Worm (Caenorhabditis elegans) whole organism, L4 larva: ENCODE data around the gene F27C8.2.

Experiments used
- F49E8.2 ChIP-seq: sonication (generic microtip); optimal IDR thresholded peaks from 2 replicates; lab custom pipeline; 2016; ENCODE audit warnings: missing compliant biosample characterization, mild to moderate bottlenecking, missing genetic modification characterization, borderline replicate concordance
- R02D3.7 ChIP-seq: fragments of 150-350 bp; sonication (generic microtip); optimal IDR thresholded peaks from 3 replicates; lab custom pipeline; 2014; ENCODE audit warnings: missing biosample characterization, missing genetic modification characterization
- T26A8.4 ChIP-seq: fragments of 200-800 bp; sonication (Bioruptor generic); IDR thresholded peaks from 2 replicates; pipeline ENCODE4 v1.3.6; 2022; ENCODE audit warnings: missing genetic modification characterization, missing compliant biosample characterization
- Y75B8A.6 ChIP-seq: fragments of 200-800 bp; sonication (Bioruptor generic); IDR thresholded peaks from 2 replicates; pipeline ENCODE4 v1.3.6; 2022; ENCODE audit warnings: missing genetic modification reagents, missing genetic modification characterization, missing compliant biosample characterization
- ZK546.5 ChIP-seq, 2 experiments: sonication (generic microtip); optimal IDR thresholded peaks; 2 replicates each; lab custom pipeline; 2017; ENCODE audit warnings: missing biosample characterization in 2 of 2, missing genetic modification characterization in 2 of 2
- arid-1 ChIP-seq: fragments of 200-800 bp; sonication (Bioruptor generic); conservative IDR thresholded peaks from 2 replicates; pipeline ENCODE4 v1.3.6; 2022; ENCODE audit warnings: missing genetic modification reagents, missing genetic modification characterization, missing compliant biosample characterization
- ceh-82 ChIP-seq: sonication (generic microtip); optimal IDR thresholded peaks from 2 replicates; lab custom pipeline; 2017; ENCODE audit warnings: missing biosample characterization, missing genetic modification characterization
- ces-1 ChIP-seq: fragments of 150-350 bp; sonication (generic microtip); optimal IDR thresholded peaks from 4 replicates; lab custom pipeline; 2014; ENCODE audit warnings: missing biosample characterization, missing genetic modification reagents, missing genetic modification characterization
- daf-12 ChIP-seq: fragments of 150-350 bp; optimal IDR thresholded peaks from 2 replicates; lab custom pipeline; 2014; ENCODE audit warnings: missing biosample characterization, missing genetic modification reagents, missing genetic modification characterization
- daf-16 ChIP-seq, 3 experiments: sonication (generic microtip); optimal IDR thresholded peaks; 2 replicates each; lab custom pipeline; 2016 to 2017; ENCODE audit warnings: missing genetic modification characterization in 3 of 3, missing genetic modification reagents in 3 of 3, mild to moderate bottlenecking in 2 of 3, missing compliant biosample characterization in 2 of 3, missing biosample characterization in 1 of 3, moderate library complexity in 1 of 3
- dmd-6 ChIP-seq: fragments of 200-800 bp; sonication (Bioruptor generic); IDR thresholded peaks from 2 replicates; pipeline ENCODE4 v1.3.6; 2022; ENCODE audit warnings: missing genetic modification reagents, missing genetic modification characterization, missing compliant biosample characterization
- dmd-8 ChIP-seq: fragments of 200-800 bp; sonication (Bioruptor generic); IDR thresholded peaks from 2 replicates; pipeline ENCODE4 v1.3.6; 2022; ENCODE audit warnings: missing genetic modification characterization, missing compliant biosample characterization
- duxl-1 ChIP-seq: sonication (generic microtip); optimal IDR thresholded peaks from 2 replicates; lab custom pipeline; 2016; ENCODE audit warnings: mild to moderate bottlenecking, missing genetic modification characterization, moderate library complexity, missing compliant biosample characterization; ENCODE audit not compliant: poor library complexity
- dve-1 ChIP-seq: sonication (generic microtip); optimal IDR thresholded peaks from 2 replicates; lab custom pipeline; 2017; ENCODE audit warnings: antibody characterized with exemption, mild to moderate bottlenecking, missing genetic modification characterization, missing compliant biosample characterization; ENCODE audit not compliant: insufficient read depth
- fkh-10 ChIP-seq: fragments of 150-350 bp; optimal IDR thresholded peaks from 2 replicates; lab custom pipeline; 2014; ENCODE audit warnings: missing biosample characterization, missing genetic modification reagents, missing genetic modification characterization
- hlh-11 ChIP-seq: fragments of 200-800 bp; sonication (Bioruptor generic); optimal IDR thresholded peaks from 2 replicates; lab custom pipeline; 2018; ENCODE audit warnings: mild to moderate bottlenecking, missing genetic modification characterization, missing compliant biosample characterization
- lim-7 ChIP-seq: fragments of 200-800 bp; sonication (Bioruptor generic); IDR thresholded peaks from 2 replicates; pipeline ENCODE4 v1.3.6; 2022; ENCODE audit warnings: missing genetic modification characterization, missing compliant biosample characterization
- lin-1 ChIP-seq: fragments of 200-800 bp; sonication (Bioruptor generic); IDR thresholded peaks from 2 replicates; pipeline ENCODE4 v1.3.6; 2022; ENCODE audit warnings: missing genetic modification reagents, missing genetic modification characterization, missing compliant biosample characterization
- lin-13 ChIP-seq: fragments of 150-350 bp; optimal IDR thresholded peaks from 2 replicates; lab custom pipeline; 2014; ENCODE audit warnings: missing biosample characterization, missing genetic modification reagents, missing genetic modification characterization
- lin-29 ChIP-seq: fragments of 200-800 bp; sonication (Bioruptor generic); IDR thresholded peaks from 2 replicates; pipeline ENCODE4 v1.3.6; 2022; ENCODE audit warnings: missing genetic modification reagents, missing genetic modification characterization, missing compliant biosample characterization
- lin-38 ChIP-seq: fragments of 200-800 bp; sonication (Bioruptor generic); IDR thresholded peaks from 2 replicates; pipeline ENCODE4 v1.3.6; 2022; ENCODE audit warnings: missing genetic modification reagents, missing genetic modification characterization, missing compliant biosample characterization
- mdl-1 ChIP-seq, 2 experiments: fragments of 150-350 bp in 1 of 2; sonication (generic microtip) in 1 of 2; optimal IDR thresholded peaks; 2 replicates each; lab custom pipeline; 2014 to 2017; ENCODE audit warnings: missing biosample characterization in 2 of 2, missing genetic modification characterization in 2 of 2
- mdt-29 ChIP-seq: fragments of 200-800 bp; sonication (Bioruptor generic); IDR thresholded peaks from 2 replicates; pipeline ENCODE4 v1.3.6; 2022; ENCODE audit warnings: missing genetic modification reagents, missing genetic modification characterization, missing compliant biosample characterization
- mxl-2 ChIP-seq: fragments of 200-800 bp; sonication (Bioruptor generic); conservative IDR thresholded peaks from 2 replicates; pipeline ENCODE4 v1.3.6; 2022; ENCODE audit warnings: missing genetic modification reagents, missing genetic modification characterization, missing compliant biosample characterization
- mxl-3 ChIP-seq: fragments of 200-800 bp; sonication (Bioruptor generic); optimal IDR thresholded peaks from 2 replicates; lab custom pipeline; 2018; ENCODE audit warnings: mild to moderate bottlenecking, missing genetic modification characterization, missing compliant biosample characterization
- nhr-102 ChIP-seq: sonication (generic microtip); optimal IDR thresholded peaks from 2 replicates; lab custom pipeline; 2016; ENCODE audit warnings: mild to moderate bottlenecking, missing genetic modification characterization, moderate library complexity, missing compliant biosample characterization
- nhr-111 ChIP-seq: fragments of 200-800 bp; sonication (Bioruptor generic); optimal IDR thresholded peaks from 2 replicates; lab custom pipeline; 2018; ENCODE audit warnings: mild to moderate bottlenecking, missing genetic modification characterization, missing compliant biosample characterization
- nhr-237 ChIP-seq: sonication (generic microtip); optimal IDR thresholded peaks from 2 replicates; lab custom pipeline; 2017; ENCODE audit warnings: missing biosample characterization, missing genetic modification characterization
- nhr-25 ChIP-seq: sonication (generic microtip); optimal IDR thresholded peaks from 2 replicates; lab custom pipeline; 2017; ENCODE audit warnings: missing genetic modification characterization, mild to moderate bottlenecking, missing compliant biosample characterization, antibody characterized with exemption, moderate library complexity, borderline replicate concordance; ENCODE audit not compliant: insufficient read depth
- nhr-41 ChIP-seq: fragments of 200-800 bp; sonication (Bioruptor generic); IDR thresholded peaks from 2 replicates; pipeline ENCODE4 v1.3.6; 2022; ENCODE audit warnings: missing genetic modification reagents, missing genetic modification characterization, missing compliant biosample characterization
- nhr-42 ChIP-seq: fragments of 200-800 bp; sonication (Bioruptor generic); IDR thresholded peaks from 2 replicates; pipeline ENCODE4 v1.3.6; 2022; ENCODE audit warnings: missing genetic modification characterization, missing compliant biosample characterization
- nhr-48 ChIP-seq: sonication (generic microtip); optimal IDR thresholded peaks from 2 replicates; lab custom pipeline; 2016; ENCODE audit warnings: mild to moderate bottlenecking, missing genetic modification characterization, missing compliant biosample characterization
- nhr-6 ChIP-seq: fragments of 150-350 bp; optimal IDR thresholded peaks from 2 replicates; lab custom pipeline; 2014; ENCODE audit warnings: missing biosample characterization, missing genetic modification characterization
- php-3 ChIP-seq: fragments of 200-800 bp; sonication (Bioruptor generic); IDR thresholded peaks from 2 replicates; pipeline ENCODE4 v1.3.6; 2022; ENCODE audit warnings: missing genetic modification reagents, missing genetic modification characterization, missing compliant biosample characterization
- rbr-2 ChIP-seq: sonication (generic microtip); optimal IDR thresholded peaks from 2 replicates; lab custom pipeline; 2016; ENCODE audit warnings: missing genotype, missing genetic modification characterization, missing compliant biosample characterization
- snpc-1.2 ChIP-seq: fragments of 200-800 bp; sonication (Bioruptor generic); IDR thresholded peaks from 2 replicates; pipeline ENCODE4 v1.3.6; 2022; ENCODE audit warnings: missing genetic modification reagents, missing genetic modification characterization, missing compliant biosample characterization
- snpc-4 ChIP-seq: fragments of 150-350 bp; optimal IDR thresholded peaks from 2 replicates; lab custom pipeline; 2014; ENCODE audit warnings: missing biosample characterization, missing genetic modification characterization
- unc-130 ChIP-seq: sonication (generic microtip); optimal IDR thresholded peaks from 2 replicates; lab custom pipeline; 2016; ENCODE audit warnings: missing genetic modification reagents, missing genetic modification characterization, missing compliant biosample characterization
- vab-7 ChIP-seq: fragments of 200-800 bp; sonication (Bioruptor generic); IDR thresholded peaks from 2 replicates; pipeline ENCODE4 v1.3.6; 2022; ENCODE audit warnings: missing genetic modification reagents, missing genetic modification characterization, missing compliant biosample characterization
- zag-1 ChIP-seq: fragments of 150-350 bp; optimal IDR thresholded peaks from 2 replicates; lab custom pipeline; 2014; ENCODE audit warnings: missing biosample characterization, missing genetic modification characterization
- zfp-2 ChIP-seq: sonication (generic microtip); optimal IDR thresholded peaks from 2 replicates; lab custom pipeline; 2016; ENCODE audit warnings: mild to moderate bottlenecking, missing genetic modification characterization, missing compliant biosample characterization
- zfp-3 ChIP-seq: fragments of 200-800 bp; sonication (Bioruptor generic); conservative IDR thresholded peaks from 2 replicates; pipeline ENCODE4 v1.3.6; 2022; ENCODE audit warnings: missing genetic modification reagents, missing genetic modification characterization, missing compliant biosample characterization
- zip-2 ChIP-seq: fragments of 150-350 bp; optimal IDR thresholded peaks from 2 replicates; lab custom pipeline; 2014; ENCODE audit warnings: missing biosample characterization, missing genetic modification characterization
- ztf-7 ChIP-seq: fragments of 150-350 bp; optimal IDR thresholded peaks from 2 replicates; lab custom pipeline; 2014; ENCODE audit warnings: missing biosample characterization, missing genetic modification characterization

F27C8.2 gene

ce11 chrIV:9623269-9623668 lies 27.1 kb downstream of the F27C8.2 start, which contains the start of gene W09C2.9:
Gene W09C2.9, minus strand, starts transcription at chrIV:9623369.
- TF ChIP-seq zip-2 (tag; lab: Kevin White, UChicago) (no peak), Y75B8A.6 (GFP tag; lab: Robert Waterston, UW) (no peak), vab-7 (no peak), php-3 (GFP tag; lab: Robert Waterston, UW) (no peak), nhr-42 (GFP tag; lab: Robert Waterston, UW) (no peak), ztf-7 (tag; lab: Kevin White, UChicago) (no peak), lin-38 (no peak), dmd-8 (GFP tag; lab: Robert Waterston, UW) (no peak), nhr-6 (no peak), nhr-102 (no peak), daf-16 (GFP tag; optimal IDR thresholded peaks at IDR 0.05; lab: Kevin White, UChicago) (no peak), daf-16 (tag; optimal IDR thresholded peaks at IDR 0.05; lab: Kevin White, UChicago) (no peak), nhr-41 (GFP tag; lab: Robert Waterston, UW) (no peak)

ce11 chrIV:9624275-9624674 lies 28.1 kb downstream of the F27C8.2 start, which contains the start of gene W09C2.8:
Gene W09C2.8, minus strand, starts transcription at chrIV:9624375.
- no peak for TF ChIP-seq F49E8.2
- no peak for TF ChIP-seq lin-1 (GFP tag; lab: Robert Waterston, UW)
- TF ChIP-seq lin-13 (GFP tag; lab: Kevin White, UChicago), result no peak
- no peak for TF ChIP-seq mxl-2
- TF ChIP-seq hlh-11 (tag; lab: Kevin White, UChicago), result no peak
- no peak for TF ChIP-seq lim-7 (GFP tag; lab: Robert Waterston, UW)
- no peak for TF ChIP-seq mdt-29
- TF ChIP-seq zag-1 (tag; lab: Kevin White, UChicago), result no peak
- TF ChIP-seq fkh-10 (GFP tag; lab: Kevin White, UChicago), result no peak
- no peak for TF ChIP-seq daf-12 (tag; lab: Kevin White, UChicago)
- TF ChIP-seq nhr-237, result no peak
- no peak for TF ChIP-seq nhr-48 (tag; lab: Kevin White, UChicago)
- TF ChIP-seq mxl-3 (GFP tag; lab: Kevin White, UChicago), result no peak
- TF ChIP-seq unc-130 (GFP tag; lab: Kevin White, UChicago), result no peak
- no peak for TF ChIP-seq nhr-41 (GFP tag; lab: Robert Waterston, UW)
- TF ChIP-seq duxl-1 (tag; lab: Kevin White, UChicago), result no peak
- no peak for TF ChIP-seq arid-1 (GFP tag; lab: Robert Waterston, UW)

- TF ChIP-seq nhr-237 (no peak), ces-1 (GFP tag; lab: Kevin White, UChicago) (no peak), dve-1 (no peak), ceh-82 (tag; lab: Kevin White, UChicago) (no peak), snpc-1.2 (no peak), lin-29 (GFP tag; lab: Robert Waterston, UW) (no peak), nhr-25 (tag; lab: Kevin White, UChicago) (no peak), ztf-7 (tag; lab: Kevin White, UChicago) (no peak), nhr-111 (GFP tag; lab: Kevin White, UChicago) (no peak), zfp-2 (tag; lab: Kevin White, UChicago) (no peak), R02D3.7 (tag; lab: Kevin White, UChicago) (no peak), dmd-6 (no peak), T26A8.4 (GFP tag; lab: Robert Waterston, UW) (no peak), rbr-2 (tag; lab: Kevin White, UChicago) (no peak), zfp-3 (GFP tag; lab: Robert Waterston, UW) (no peak), ZK546.5 (tag; optimal IDR thresholded peaks at IDR 0.05; lab: Kevin White, UChicago) (no peak), Y75B8A.6 (GFP tag; lab: Robert Waterston, UW) (no peak), snpc-4 (tag; lab: Kevin White, UChicago) (no peak), mdl-1 (tag; optimal IDR thresholded peaks at IDR 0.05; lab: Kevin White, UChicago) (no peak), duxl-1 (tag; lab: Kevin White, UChicago) (no peak)
These were observed 28.8 kb downstream of the F27C8.2 start, which contains the start of gene W09C2.10 for ce11 chrIV:9624977-9625376. Gene W09C2.10, minus strand, starts transcription at chrIV:9625077.
